Fruit fly (Drosophila melanogaster): Measurements from ENCODE around the gene Pfdn4.
A peak's percentile ranks its signal among the peaks of the same experiment; 100 is the strongest.

Gene Pfdn4

dm6 chr3L:5351348-5351850 is 16.4 kb downstream of the Pfdn4 start:
- TF ChIP-seq sv (GFP tag; optimal IDR thresholded peaks at IDR 0.05) (no peak), dl (GFP tag; optimal IDR thresholded peaks at IDR 0.05; ENCODE audit: insufficient read depth in 1 of 2, partially characterized antibody in 2 of 2) (no peak), lola (GFP tag; optimal IDR thresholded peaks at IDR 0.05) (no peak), Abd-B (GFP tag; optimal IDR thresholded peaks at IDR 0.05) (no peak), Mio (GFP tag; optimal IDR thresholded peaks at IDR 0.05) (no peak), Rel (GFP tag; optimal IDR thresholded peaks at IDR 0.05) (no peak), Rel (tag; optimal IDR thresholded peaks at IDR 0.05) (peak; percentile 56)

dm6 chr3L:5349751-5350310 is 18.0 kb downstream of the Pfdn4 start:
- TF ChIP-seq ey (GFP tag; optimal IDR thresholded peaks at IDR 0.05): no peak
- TF ChIP-seq fru (GFP tag; optimal IDR thresholded peaks at IDR 0.05): no peak
- no peak for TF ChIP-seq sv (GFP tag; optimal IDR thresholded peaks at IDR 0.05)
- no peak for TF ChIP-seq CG32264 (GFP tag; optimal IDR thresholded peaks at IDR 0.05)
- TF ChIP-seq HLH106 (tag; optimal IDR thresholded peaks at IDR 0.05): no peak
- TF ChIP-seq Jra (GFP tag; optimal IDR thresholded peaks at IDR 0.05): no peak
- TF ChIP-seq rgr (GFP tag; optimal IDR thresholded peaks at IDR 0.05): no peak
- TF ChIP-seq N (GFP tag; optimal IDR thresholded peaks at IDR 0.05): no peak
- no peak for TF ChIP-seq h (GFP tag; optimal IDR thresholded peaks at IDR 0.05)
- no peak for TF ChIP-seq GATAd (GFP tag; optimal IDR thresholded peaks at IDR 0.05)
- TF ChIP-seq psq (GFP tag; optimal IDR thresholded peaks at IDR 0.05): no peak
- no peak for TF ChIP-seq Hr83 (GFP tag; optimal IDR thresholded peaks at IDR 0.05; ENCODE audit: poor library complexity, severe bottlenecking)
- TF ChIP-seq dmrt93B (GFP tag; optimal IDR thresholded peaks at IDR 0.05): no peak
- TF ChIP-seq woc (GFP tag; optimal IDR thresholded peaks at IDR 0.05): no peak
- no peak for TF ChIP-seq dl (GFP tag; optimal IDR thresholded peaks at IDR 0.05; ENCODE audit: insufficient read depth in 1 of 2, partially characterized antibody in 2 of 2)
- no peak for TF ChIP-seq Hnf4 (GFP tag; optimal IDR thresholded peaks at IDR 0.05)
- no peak for TF ChIP-seq dsf (GFP tag; optimal IDR thresholded peaks at IDR 0.05; ENCODE audit: borderline replicate concordance)
- no peak for TF ChIP-seq tai (GFP tag; optimal IDR thresholded peaks at IDR 0.05)
- no peak for TF ChIP-seq foxo (GFP tag; optimal IDR thresholded peaks at IDR 0.05)
- no peak for TF ChIP-seq Vsx2 (GFP tag; optimal IDR thresholded peaks at IDR 0.05; ENCODE audit: partially characterized antibody)

DNA sequence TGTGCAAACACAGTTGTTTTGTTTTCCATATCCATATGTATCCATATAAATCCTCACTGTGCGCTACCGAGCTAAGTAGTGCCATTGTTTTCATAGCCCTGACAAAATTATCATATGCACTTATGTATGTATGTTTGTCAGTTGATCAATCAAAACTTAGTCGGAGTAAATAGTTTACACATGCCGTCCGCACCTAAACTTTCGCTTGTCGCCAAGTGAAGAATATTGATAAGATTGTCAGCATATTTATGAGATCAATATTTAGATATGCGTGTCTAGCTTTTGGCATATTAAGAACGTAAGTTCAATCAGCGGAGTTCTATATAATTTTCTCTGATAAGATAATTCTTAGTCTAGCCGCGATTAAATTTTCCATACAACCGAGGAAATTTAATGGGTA is 18.8 kb downstream of the Pfdn4 start:
- TF ChIP-seq Rel (GFP tag; optimal IDR thresholded peaks at IDR 0.05) (no peak), Rel (tag; optimal IDR thresholded peaks at IDR 0.05) (no peak), rgr (GFP tag; optimal IDR thresholded peaks at IDR 0.05) (no peak), Hr78 (GFP tag; optimal IDR thresholded peaks at IDR 0.05) (no peak), dmrt93B (GFP tag; optimal IDR thresholded peaks at IDR 0.05) (no peak), sv (GFP tag; optimal IDR thresholded peaks at IDR 0.05) (no peak), CG32264 (GFP tag; optimal IDR thresholded peaks at IDR 0.05) (no peak), lola (GFP tag; optimal IDR thresholded peaks at IDR 0.05) (no peak), Myc (optimal IDR thresholded peaks at IDR 0.05) (no peak), Vsx2 (GFP tag; optimal IDR thresholded peaks at IDR 0.05; ENCODE audit: partially characterized antibody) (no peak), Abd-B (GFP tag; optimal IDR thresholded peaks at IDR 0.05) (no peak), Jra (GFP tag; optimal IDR thresholded peaks at IDR 0.05) (no peak), foxo (GFP tag; optimal IDR thresholded peaks at IDR 0.05) (no peak)

DNA sequence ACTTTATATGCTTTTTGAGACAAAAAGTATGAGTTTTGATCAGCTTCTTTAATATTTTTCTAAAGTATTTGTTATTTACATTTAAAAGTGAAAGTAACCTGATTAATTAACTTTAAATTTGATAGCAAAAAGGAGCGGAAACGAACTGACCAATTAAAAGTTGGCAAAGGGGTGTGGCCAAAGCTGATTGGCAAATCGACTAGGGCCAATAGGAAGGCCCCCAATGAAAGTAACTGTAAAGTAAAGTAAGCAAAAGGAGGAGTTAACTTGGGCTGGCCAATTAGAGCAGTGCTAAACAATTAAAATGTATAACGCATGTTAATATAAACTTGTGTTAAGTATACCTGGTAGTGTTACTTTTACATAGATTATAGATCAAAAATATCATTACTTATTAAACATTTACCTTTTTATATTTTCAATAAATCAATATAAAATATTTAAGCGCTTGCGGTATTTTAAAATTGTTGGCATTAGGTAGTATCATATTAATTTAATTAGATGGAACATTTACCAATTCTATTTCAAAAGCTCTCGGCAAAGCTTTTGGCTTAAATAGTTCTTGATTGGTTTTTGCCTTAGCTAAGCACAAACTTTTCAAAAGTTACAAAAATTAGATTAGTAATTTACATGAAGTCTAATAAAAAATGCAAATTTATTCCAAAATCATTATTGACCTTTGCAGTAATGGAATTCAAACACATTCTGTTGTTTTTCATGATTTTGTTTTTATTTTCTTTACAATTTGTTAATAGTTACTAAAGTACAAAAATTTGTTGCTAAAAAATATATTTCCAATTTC is 24.7 kb downstream of the Pfdn4 start:
- no peak for TF ChIP-seq Myc (optimal IDR thresholded peaks at IDR 0.05)
- TF ChIP-seq Hr78 (GFP tag; optimal IDR thresholded peaks at IDR 0.05): no peak
- no peak for TF ChIP-seq br (GFP tag; optimal IDR thresholded peaks at IDR 0.05)
- no peak for TF ChIP-seq Jra (GFP tag; optimal IDR thresholded peaks at IDR 0.05)
- no peak for TF ChIP-seq lola (GFP tag; optimal IDR thresholded peaks at IDR 0.05)
- TF ChIP-seq foxo (GFP tag; optimal IDR thresholded peaks at IDR 0.05): no peak
- TF ChIP-seq Vsx2 (GFP tag; optimal IDR thresholded peaks at IDR 0.05; ENCODE audit: partially characterized antibody): no peak
- TF ChIP-seq woc (GFP tag; optimal IDR thresholded peaks at IDR 0.05): no peak
- no peak for TF ChIP-seq Dfd (GFP tag; optimal IDR thresholded peaks at IDR 0.05)
- no peak for TF ChIP-seq sage (GFP tag; optimal IDR thresholded peaks at IDR 0.05)
- TF ChIP-seq dsf (GFP tag; optimal IDR thresholded peaks at IDR 0.05; ENCODE audit: borderline replicate concordance): no peak
- no peak for TF ChIP-seq dl (GFP tag; optimal IDR thresholded peaks at IDR 0.05; ENCODE audit: insufficient read depth in 1 of 2, partially characterized antibody in 2 of 2)
- no peak for TF ChIP-seq fru (GFP tag; optimal IDR thresholded peaks at IDR 0.05)
- TF ChIP-seq CG32264 (GFP tag; optimal IDR thresholded peaks at IDR 0.05): no peak

Data from whole organism, wandering third instar larva.